Worm (Caenorhabditis elegans): Measurements from ENCODE around the gene T17A3.12.

Gene T17A3.12

DNA sequence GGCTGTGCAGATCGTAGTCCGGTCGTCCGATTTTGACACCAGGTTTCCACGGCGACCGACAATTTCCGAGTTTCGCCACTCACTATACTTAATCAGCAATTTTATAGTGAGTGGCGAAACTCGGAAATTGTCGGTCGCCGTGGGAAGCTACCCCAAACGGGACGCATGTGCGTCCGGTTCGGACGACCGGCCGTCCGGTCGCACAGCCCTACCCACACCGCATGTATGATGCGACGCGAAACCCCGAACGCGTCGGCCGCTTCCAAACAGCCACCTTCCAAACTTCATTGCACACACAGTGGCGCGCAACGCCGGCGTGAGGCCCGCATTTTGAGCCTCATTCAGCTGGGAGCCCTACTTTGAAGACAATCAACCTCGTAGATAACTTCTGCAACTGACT, 6.1 kb upstream of the T17A3.12 start:
- no peak for TF ChIP-seq ets-5 (GFP tag; IDR thresholded peaks at IDR 0.05)
- TF ChIP-seq nhr-77 (tag; optimal IDR thresholded peaks at IDR 0.05), result no peak
- TF ChIP-seq snpc-4 (tag; optimal IDR thresholded peaks at IDR 0.05), result no peak
- TF ChIP-seq ama-1 (optimal IDR thresholded peaks at IDR 0.05), result no peak
- TF ChIP-seq ceh-88 (GFP tag; IDR thresholded peaks at IDR 0.05), result no peak
- no peak for TF ChIP-seq ztf-4 (tag; optimal IDR thresholded peaks at IDR 0.05)
- no peak for TF ChIP-seq alr-1 (tag; optimal IDR thresholded peaks at IDR 0.05; ENCODE audit: borderline replicate concordance)
- TF ChIP-seq hlh-17 (GFP tag; optimal IDR thresholded peaks at IDR 0.05; ENCODE audit: borderline replicate concordance), result no peak
- TF ChIP-seq mab-9 (GFP tag; IDR thresholded peaks at IDR 0.05), result no peak
- TF ChIP-seq hpl-2 (GFP tag; optimal IDR thresholded peaks at IDR 0.05), result no peak
- no peak for TF ChIP-seq snu-23 (GFP tag; optimal IDR thresholded peaks at IDR 0.05)
- no peak for TF ChIP-seq lir-3 (tag; optimal IDR thresholded peaks at IDR 0.05; ENCODE audit: poor library complexity)
- no peak for TF ChIP-seq unc-130 (tag; optimal IDR thresholded peaks at IDR 0.05)
- TF ChIP-seq sox-4 (tag; optimal IDR thresholded peaks at IDR 0.05), result no peak
- TF ChIP-seq elt-3 (tag; optimal IDR thresholded peaks at IDR 0.05), result no peak
- TF ChIP-seq zag-1 (tag; optimal IDR thresholded peaks at IDR 0.05), result no peak
- TF ChIP-seq zip-4 (GFP tag; optimal IDR thresholded peaks at IDR 0.05), result no peak

DNA sequence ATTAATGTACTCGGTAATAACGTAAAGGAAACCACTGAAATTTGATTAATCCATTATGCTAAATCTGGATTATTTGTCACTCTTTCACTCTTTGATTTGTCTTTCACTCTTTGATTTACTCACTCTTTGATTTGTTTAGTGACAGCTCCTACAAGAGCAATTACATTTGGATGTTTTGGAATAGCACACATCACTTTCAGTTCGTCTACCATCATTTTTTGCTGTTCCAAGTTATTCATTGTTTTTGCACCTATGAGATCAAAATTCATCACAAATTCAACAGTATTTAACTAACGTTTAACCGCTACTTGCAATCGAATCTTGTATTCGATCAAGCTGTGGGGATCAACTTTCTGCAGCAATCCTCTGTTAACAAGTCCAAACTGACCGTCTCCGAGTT, 4.2 kb upstream of the T17A3.12 start:
- no peak for TF ChIP-seq tbx-2 (tag; optimal IDR thresholded peaks at IDR 0.05)
- no peak for TF ChIP-seq nhr-77 (tag; optimal IDR thresholded peaks at IDR 0.05)
- TF ChIP-seq efl-1 (optimal IDR thresholded peaks at IDR 0.05), result no peak
- peak in 1 of 2 experiments; percentile 69 for TF ChIP-seq efl-1 (GFP tag; optimal IDR thresholded peaks at IDR 0.05 in 1 of 2)

DNA sequence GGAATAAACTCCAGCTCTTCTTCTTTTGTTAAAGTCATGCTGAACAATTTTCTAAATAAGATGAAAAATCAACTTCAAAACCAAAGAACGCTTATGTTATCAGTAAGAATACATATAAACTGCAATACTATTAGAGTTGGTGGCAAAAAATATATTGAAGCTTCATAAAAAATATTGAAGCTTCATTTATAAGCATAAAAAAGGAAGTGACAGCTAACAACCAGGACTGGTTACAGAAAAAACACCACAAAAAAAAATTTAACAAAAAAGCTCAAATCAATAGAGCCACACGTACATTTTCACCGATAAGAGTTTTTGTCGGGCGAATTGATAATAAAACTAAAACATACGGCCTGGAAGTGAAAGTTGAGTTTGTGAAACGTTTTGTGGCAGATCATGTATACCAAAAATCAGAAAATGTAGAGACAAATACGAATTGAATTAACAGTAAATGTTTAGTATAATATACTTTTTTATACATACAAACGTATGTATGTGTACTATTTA, 2.6 kb upstream of the T17A3.12 start, which contains the start of gene sqst-5:
Gene sqst-5 (minus strand): TSS at position 51 of the 507 bp plus-strand sequence.
- TF ChIP-seq nhr-77 (tag; optimal IDR thresholded peaks at IDR 0.05) (no peak), elt-2 (tag; optimal IDR thresholded peaks at IDR 0.05) (peak; percentile 36), ces-1 (GFP tag; optimal IDR thresholded peaks at IDR 0.05) (no peak)

DNA sequence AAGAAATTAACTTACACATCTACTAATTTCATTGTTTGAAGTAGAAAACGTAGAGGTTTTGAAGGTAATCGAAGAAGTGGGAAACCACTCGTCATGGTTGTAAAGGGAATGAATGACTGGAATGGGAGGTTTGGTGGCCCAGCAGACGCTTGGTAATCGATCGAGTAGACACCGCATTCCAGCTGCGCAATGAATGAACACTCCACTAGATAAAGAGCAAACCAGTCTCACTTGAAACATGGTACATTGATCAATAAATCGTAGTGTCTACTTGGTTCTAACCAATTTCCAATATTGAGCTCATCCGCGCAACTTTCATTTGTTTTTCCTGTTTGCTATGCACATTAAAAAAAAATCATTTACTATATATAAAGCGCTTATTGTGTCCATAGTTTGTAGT, 1.4 kb upstream of the T17A3.12 start, which contains the start of gene fbxb-84:
Gene fbxb-84 (minus strand): TSS at position 101 of the 400 bp plus-strand sequence.
- TF ChIP-seq C16A3.4 (tag; optimal IDR thresholded peaks at IDR 0.05) (no peak), Y116A8C.19 (tag; optimal IDR thresholded peaks at IDR 0.05; ENCODE audit: borderline replicate concordance) (no peak), ets-5 (GFP tag; IDR thresholded peaks at IDR 0.05) (no peak), lsy-2 (tag; optimal IDR thresholded peaks at IDR 0.05) (no peak), ceh-63 (GFP tag; optimal IDR thresholded peaks at IDR 0.05) (no peak), dpl-1 (GFP tag; optimal IDR thresholded peaks at IDR 0.05) (no peak), mef-2 (tag; optimal IDR thresholded peaks at IDR 0.05) (no peak), hlh-4 (tag; optimal IDR thresholded peaks at IDR 0.05) (no peak), elt-3 (tag; optimal IDR thresholded peaks at IDR 0.05) (no peak), skn-1 (tag; optimal IDR thresholded peaks at IDR 0.05) (no peak), rnt-1 (tag; optimal IDR thresholded peaks at IDR 0.05) (no peak), fos-1 (tag; optimal IDR thresholded peaks at IDR 0.05) (no peak), efl-1 (optimal IDR thresholded peaks at IDR 0.05) (no peak), efl-1 (GFP tag; optimal IDR thresholded peaks at IDR 0.05 in 1 of 2) (no peak), tbx-2 (tag; optimal IDR thresholded peaks at IDR 0.05) (no peak), hlh-17 (GFP tag; optimal IDR thresholded peaks at IDR 0.05; ENCODE audit: borderline replicate concordance) (no peak), snpc-4 (tag; optimal IDR thresholded peaks at IDR 0.05) (no peak), mep-1 (tag; optimal IDR thresholded peaks at IDR 0.05) (no peak), irx-1 (tag; optimal IDR thresholded peaks at IDR 0.05) (no peak), F16B12.6 (tag; optimal IDR thresholded peaks at IDR 0.05) (no peak), isw-1 (GFP tag; IDR thresholded peaks at IDR 0.05) (no peak)

DNA sequence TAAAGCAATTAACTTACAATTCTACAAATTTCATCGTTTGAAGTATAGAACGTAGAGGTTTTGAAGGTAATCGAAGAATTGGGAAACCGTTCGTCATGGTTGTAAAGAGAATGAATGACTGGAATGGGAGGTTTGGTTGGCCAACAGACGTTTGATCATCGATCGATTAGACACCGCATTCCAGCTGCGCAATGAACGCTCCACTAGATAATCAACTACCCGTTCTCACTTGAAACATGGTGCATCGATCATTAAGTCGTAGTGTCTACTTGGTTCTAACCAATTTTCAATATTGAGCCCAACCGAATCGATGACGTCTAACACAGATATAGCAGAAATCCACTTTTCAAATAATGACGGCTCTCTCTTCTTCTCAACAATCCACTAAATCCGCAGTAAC, 1.9 kb downstream of the T17A3.12 start, which contains the start of gene fbxb-82:
Gene fbxb-82 (minus strand): TSS at position 101 of the 400 bp plus-strand sequence.
- no peak for TF ChIP-seq efl-1 (optimal IDR thresholded peaks at IDR 0.05)
- TF ChIP-seq efl-1 (GFP tag; optimal IDR thresholded peaks at IDR 0.05 in 1 of 2), result peak in 1 of 2 experiments; percentile 1
- TF ChIP-seq ama-1 (optimal IDR thresholded peaks at IDR 0.05), result no peak

Measured in whole organism, L1 larva.